Worm (Caenorhabditis elegans) whole organism, young adult: ENCODE results near the gene irg-1.
"Not testable (repeated sequence)": the region's sequence is repeated elsewhere in the genome, so short reads cannot be mapped to it uniquely, and the experiment has no call there.

Source experiments
- ama-1 ChIP-seq, 3 experiments: fragments of 150-350 bp in 1 of 3; sonication (generic microtip) in 2 of 3; optimal IDR thresholded peaks; 2 replicates each; lab custom pipeline; 2014 to 2018; ENCODE audit warnings: missing biosample characterization in 2 of 3, missing genetic modification characterization in 2 of 3, missing genetic modification reagents in 2 of 3
- dpl-1 ChIP-seq: fragments of 150-350 bp; optimal IDR thresholded peaks from 2 replicates; lab custom pipeline; 2014; ENCODE audit warnings: missing biosample characterization, missing genetic modification reagents, missing genetic modification characterization
- egrh-3 ChIP-seq: fragments of 200-800 bp; sonication (Bioruptor generic); IDR thresholded peaks from 2 replicates; pipeline ENCODE4 v1.3.6; 2022; ENCODE audit warnings: missing genetic modification reagents, missing genetic modification characterization, missing compliant biosample characterization
- ets-4 ChIP-seq: fragments of 200-800 bp; sonication (Bioruptor generic); optimal IDR thresholded peaks from 2 replicates; lab custom pipeline; 2018; ENCODE audit warnings: mild to moderate bottlenecking, missing genetic modification characterization, missing compliant biosample characterization
- him-1 ChIP-seq: sonication (generic microtip); optimal IDR thresholded peaks from 2 replicates; lab custom pipeline; 2016; ENCODE audit warnings: missing genotype, missing genetic modification reagents, missing genetic modification characterization, missing compliant biosample characterization
- hlh-12 ChIP-seq: sonication (generic microtip); optimal IDR thresholded peaks from 2 replicates; lab custom pipeline; 2016; ENCODE audit warnings: missing genetic modification characterization, missing compliant biosample characterization
- lin-35 ChIP-seq, 3 experiments: fragments of 150-350 bp in 2 of 3; sonication (generic microtip) in 1 of 3; optimal IDR thresholded peaks; 2 replicates each; lab custom pipeline; 2014 to 2018; ENCODE audit warnings: missing biosample characterization in 3 of 3, missing genetic modification characterization in 3 of 3, missing genetic modification reagents in 3 of 3
- pha-4 ChIP-seq: fragments of 150-350 bp; sonication (generic microtip); optimal IDR thresholded peaks from 2 replicates; lab custom pipeline; 2014; ENCODE audit warnings: missing biosample characterization, missing genetic modification reagents, missing genetic modification characterization
- rcor-1 ChIP-seq: fragments of 200-800 bp; sonication (Bioruptor generic); IDR thresholded peaks from 2 replicates; pipeline ENCODE4 v1.3.6; 2022; ENCODE audit warnings: missing genetic modification reagents, missing genetic modification characterization, missing compliant biosample characterization
- rpc-1 ChIP-seq, 2 experiments: fragments of 150-350 bp in 1 of 2; sonication (generic microtip) in 1 of 2; optimal IDR thresholded peaks; 2 replicates each; lab custom pipeline; 2014 to 2018; ENCODE audit warnings: missing biosample characterization in 1 of 2, missing genetic modification characterization in 1 of 2, missing genetic modification reagents in 1 of 2, missing genotype in 1 of 2
- snpc-4 ChIP-seq, 5 experiments: fragments of 150-350 bp in 1 of 5; sonication (generic microtip) in 4 of 5; optimal IDR thresholded peaks; 2 replicates each; lab custom pipeline; 2014 to 2018; ENCODE audit warnings: missing genetic modification characterization in 5 of 5, missing biosample characterization in 3 of 5, antibody characterized with exemption in 2 of 5, mild to moderate bottlenecking in 2 of 5, missing compliant biosample characterization in 2 of 5, missing genotype in 2 of 5, moderate library complexity in 2 of 5, missing genetic modification reagents in 1 of 5
- unc-130 ChIP-seq: sonication (generic microtip); optimal IDR thresholded peaks from 2 replicates; lab custom pipeline; 2016; ENCODE audit warnings: missing genetic modification reagents, missing genetic modification characterization, missing compliant biosample characterization
- unc-62 ChIP-seq: fragments of 150-350 bp; optimal IDR thresholded peaks from 2 replicates; lab custom pipeline; 2014; ENCODE audit warnings: missing biosample characterization, missing genetic modification reagents, missing genetic modification characterization

DNA sequence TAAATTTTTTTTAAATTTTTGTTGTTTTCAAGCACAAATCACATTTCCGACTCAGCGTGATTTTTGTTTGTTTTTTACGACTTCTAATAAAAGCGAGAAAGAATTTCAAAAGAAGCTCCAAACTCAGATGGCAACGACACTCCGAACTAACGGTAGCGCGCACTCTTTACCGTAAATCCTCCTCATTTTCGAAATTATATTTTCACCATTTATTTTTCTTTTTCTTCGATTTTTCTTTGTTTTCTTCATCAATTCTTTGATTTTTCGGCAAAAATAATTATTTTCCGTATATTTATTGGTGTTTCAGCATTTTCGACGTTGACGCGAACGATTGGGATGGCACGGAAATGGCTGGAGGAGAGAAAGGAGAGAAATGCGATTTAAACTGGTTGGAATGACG lies 35.4 kb downstream of the irg-1 start, which contains the start of gene T24A6.1:
- TF ChIP-seq ets-4 (GFP tag; lab: Kevin White, UChicago); ama-1 (optimal IDR thresholded peaks at IDR 0.05; lab: Kevin White, UChicago); ama-1 (GFP tag; optimal IDR thresholded peaks at IDR 0.05; lab: Kevin White, UChicago); unc-62; egrh-3; dpl-1; rcor-1; rpc-1 (optimal IDR thresholded peaks at IDR 0.05; lab: Kevin White, UChicago); rpc-1 (tag; optimal IDR thresholded peaks at IDR 0.05; lab: Kevin White, UChicago); lin-35 (GFP tag; optimal IDR thresholded peaks at IDR 0.05; lab: Kevin White, UChicago); pha-4 (tag; lab: Kevin White, UChicago); unc-130 (GFP tag; lab: Kevin White, UChicago); hlh-12 (tag; lab: Kevin White, UChicago); snpc-4 (GFP tag; optimal IDR thresholded peaks at IDR 0.05; lab: Kevin White, UChicago); snpc-4 (tag; optimal IDR thresholded peaks at IDR 0.05; lab: Kevin White, UChicago); him-1 (tag; lab: Kevin White, UChicago): not testable (repeated sequence)
